Worm (Caenorhabditis elegans) whole organism, L4/young adult: ENCODE results near the gene yap-1.

Source experiments
- dao-5 ChIP-seq: sonication (generic microtip); optimal IDR thresholded peaks from 2 replicates; lab custom pipeline; 2016; ENCODE audit warnings: missing genotype, missing genetic modification characterization, moderate library complexity, missing compliant biosample characterization
- him-1 ChIP-seq: sonication (generic microtip); optimal IDR thresholded peaks from 2 replicates; lab custom pipeline; 2016; ENCODE audit warnings: missing genotype, missing genetic modification reagents, missing genetic modification characterization, missing compliant biosample characterization

DNA sequence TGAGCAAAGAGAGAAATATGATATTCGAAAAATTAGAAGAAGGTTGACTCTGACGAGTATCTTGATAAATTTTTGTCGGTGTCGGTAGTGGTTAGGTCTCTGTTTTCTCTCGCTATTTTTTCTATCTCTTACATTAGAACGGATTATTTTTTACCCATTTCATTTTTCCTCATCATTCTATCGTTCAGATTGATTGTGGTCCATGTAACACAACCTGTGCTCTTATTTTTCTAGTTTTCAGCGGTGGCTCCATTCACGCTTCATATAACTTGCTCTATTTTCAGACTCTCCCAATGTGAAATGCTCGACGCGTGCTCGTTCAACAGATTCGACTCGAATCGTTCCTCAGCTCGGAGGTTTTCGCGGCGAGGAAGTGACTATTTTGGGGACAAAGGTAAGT, 42.3 kb downstream of the yap-1 start, which contains the start of gene egl-36:
- no peak for TF ChIP-seq him-1 (tag; lab: Kevin White, UChicago)
- TF ChIP-seq dao-5 (tag; lab: Kevin White, UChicago) = no peak
